Fruit fly (Drosophila melanogaster): ENCODE data around the gene CG7453.
A peak's percentile ranks its signal among the peaks of the same experiment; 100 is the strongest.

Gene CG7453

dm6 chrX:19179696-19180255 lies at the start of gene CG7453, which contains the start of gene CG7556 (continued):
- TF ChIP-seq CG15514 (GFP tag; optimal IDR thresholded peaks at IDR 0.05) (peak; percentile 65), Sin3A (optimal IDR thresholded peaks at IDR 0.05) (peak; percentile 65), Kr (GFP tag; optimal IDR thresholded peaks at IDR 0.05) (no peak), Dad (GFP tag; optimal IDR thresholded peaks at IDR 0.05) (peak; percentile 19), slbo (GFP tag; IDR thresholded peaks at IDR 0.05) (peak; percentile 80), bbx (GFP tag; IDR thresholded peaks at IDR 0.05; ENCODE audit: partially characterized antibody) (no peak), btn (GFP tag; optimal IDR thresholded peaks at IDR 0.05) (no peak), CG33213 (GFP tag; optimal IDR thresholded peaks at IDR 0.05) (peak; percentile 56), stc (GFP tag; IDR thresholded peaks at IDR 0.05) (no peak), crp (GFP tag; optimal IDR thresholded peaks at IDR 0.05) (peak; percentile 15 to 85), CG17612 (GFP tag; IDR thresholded peaks at IDR 0.05) (no peak), CG8478 (optimal IDR thresholded peaks at IDR 0.05) (no peak), h (optimal IDR thresholded peaks at IDR 0.05) (no peak), CG18764 (GFP tag; optimal IDR thresholded peaks at IDR 0.05) (peak; percentile 58), CG12659 (GFP tag; optimal IDR thresholded peaks at IDR 0.05) (peak; percentile 78), CG3847 (GFP tag; IDR thresholded peaks at IDR 0.05) (peak; percentile 67), E2f1 (GFP tag; IDR thresholded peaks at IDR 0.05) (peak; percentile 51; the same call in 1 of the 2 replicates), gem (tag; optimal IDR thresholded peaks at IDR 0.05) (peak; percentile 86), CG12155 (GFP tag; optimal IDR thresholded peaks at IDR 0.05) (peak; percentile 65), jing (GFP tag; optimal IDR thresholded peaks at IDR 0.05) (peak; percentile 32), CG1602 (GFP tag; optimal IDR thresholded peaks at IDR 0.05) (peak; percentile 70), CG16863 (GFP tag; optimal IDR thresholded peaks at IDR 0.05) (peak; percentile 73), GATAe (GFP tag; conservative IDR thresholded peaks at IDR 0.05) (no peak), Drgx (GFP tag; IDR thresholded peaks at IDR 0.05) (peak; percentile 32; the same call in 1 of the 2 replicates), CG7271 (tag; optimal IDR thresholded peaks at IDR 0.05) (no peak), CG17568 (GFP tag; optimal IDR thresholded peaks at IDR 0.05) (peak; percentile 44), Atf-2 (GFP tag; optimal IDR thresholded peaks at IDR 0.05) (peak; percentile 72), CG11696 (GFP tag; IDR thresholded peaks at IDR 0.05) (no peak), odd (GFP tag; optimal IDR thresholded peaks at IDR 0.05) (peak; percentile 58), Hr78 (GFP tag; optimal IDR thresholded peaks at IDR 0.05) (no peak), Hsf (GFP tag; optimal IDR thresholded peaks at IDR 0.05) (peak; percentile 78), CG7786 (GFP tag; optimal IDR thresholded peaks at IDR 0.05) (peak; percentile 63), her (GFP tag; optimal IDR thresholded peaks at IDR 0.05) (peak; percentile 40), seq (GFP tag; IDR thresholded peaks at IDR 0.05) (no peak), phol (tag; optimal IDR thresholded peaks at IDR 0.05) (peak; percentile 80), croc (GFP tag; conservative IDR thresholded peaks at IDR 0.05) (peak; percentile 56; the same call in 2 of the 3 replicates), Spps (tag; optimal IDR thresholded peaks at IDR 0.05) (peak; percentile 19), CG3838 (GFP tag; optimal IDR thresholded peaks at IDR 0.05) (peak; percentile 14), scrt (GFP tag; optimal IDR thresholded peaks at IDR 0.05) (peak; percentile 28), CG31388 (GFP tag; optimal IDR thresholded peaks at IDR 0.05) (peak; percentile 9), peb (GFP tag; IDR thresholded peaks at IDR 0.05) (no peak; the same call in 1 of the 2 replicates), Eip74EF (GFP tag; optimal IDR thresholded peaks at IDR 0.05) (peak in 1 of 2 experiments; percentile 51), Hmx (GFP tag; optimal IDR thresholded peaks at IDR 0.05) (peak; percentile 39), HmgZ (tag; optimal IDR thresholded peaks at IDR 0.05) (peak; percentile 57), CG8089 (GFP tag; optimal IDR thresholded peaks at IDR 0.05) (peak; percentile 29), TFAM (GFP tag; optimal IDR thresholded peaks at IDR 0.05) (no peak), CG8388 (GFP tag; optimal IDR thresholded peaks at IDR 0.05) (peak; percentile 64), grn (GFP tag; optimal IDR thresholded peaks at IDR 0.05) (peak; percentile 2), CG6254 (GFP tag; optimal IDR thresholded peaks at IDR 0.05) (no peak), salm (tag; optimal IDR thresholded peaks at IDR 0.05) (no peak), ranshi (GFP tag; IDR thresholded peaks at IDR 0.05) (peak; percentile 62; the same call in 1 of the 2 replicates)
